Fruit fly (Drosophila melanogaster): ENCODE data around the gene CG7675.

dm6 chr3R:18368595-18368994, 12.4 kb downstream of the CG7675 start:
- TF ChIP-seq Pif1B (GFP tag; optimal IDR thresholded peaks at IDR 0.05) (no peak), CG10348 (GFP tag; IDR thresholded peaks at IDR 0.05) (no peak), Snoo (tag; optimal IDR thresholded peaks at IDR 0.05) (no peak), CG14655 (GFP tag; optimal IDR thresholded peaks at IDR 0.05) (no peak), D1 (tag; optimal IDR thresholded peaks at IDR 0.05) (no peak), EcR (GFP tag; optimal IDR thresholded peaks at IDR 0.05) (no peak), CG17806 (tag; optimal IDR thresholded peaks at IDR 0.05) (no peak), CG12605 (GFP tag; IDR thresholded peaks at IDR 0.05) (no peak), Pif1A (GFP tag; optimal IDR thresholded peaks at IDR 0.05) (no peak), fd96Ca (GFP tag; IDR thresholded peaks at IDR 0.05) (no peak), CG34367 (tag; optimal IDR thresholded peaks at IDR 0.05) (no peak), CG15710 (tag; optimal IDR thresholded peaks at IDR 0.05) (no peak), CG9948 (tag; optimal IDR thresholded peaks at IDR 0.05) (no peak)
